Worm (Caenorhabditis elegans): ENCODE results near the gene C06E4.5.

The C06E4.5 gene

DNA sequence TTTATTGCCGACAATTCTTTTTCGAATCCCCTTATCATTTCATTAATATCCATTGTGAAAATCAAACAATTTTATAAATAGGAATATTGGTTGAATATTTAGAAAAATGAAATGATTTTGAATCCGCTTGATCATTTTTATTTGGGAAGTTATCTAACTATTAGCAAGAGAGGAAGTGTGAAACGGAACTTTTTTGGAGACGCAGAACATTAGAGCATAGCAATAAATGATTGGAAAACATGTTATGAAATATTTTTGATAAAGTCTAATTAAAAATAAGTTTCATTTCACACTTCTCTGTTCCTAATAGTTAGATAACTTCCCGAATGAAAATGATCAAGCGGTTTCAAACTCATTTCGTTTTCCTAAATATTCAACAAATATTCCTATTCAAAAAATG, 32.7 kb downstream of the C06E4.5 start, which contains the start of gene F42C5.3:
Gene F42C5.3 (minus strand): TSS at position 101 of the 400 bp plus-strand sequence.
- TF ChIP-seq egl-27 (tag; optimal IDR thresholded peaks at IDR 0.05) = no peak
- no peak for TF ChIP-seq mbf-1 (tag; optimal IDR thresholded peaks at IDR 0.05)
- TF ChIP-seq sem-4 (tag; optimal IDR thresholded peaks at IDR 0.05) = no peak
- no peak for TF ChIP-seq nhr-6 (tag; optimal IDR thresholded peaks at IDR 0.05)
- no peak for TF ChIP-seq crh-2 (tag; optimal IDR thresholded peaks at IDR 0.05)
- TF ChIP-seq unc-39 (tag; optimal IDR thresholded peaks at IDR 0.05) = no peak
- no peak for TF ChIP-seq ztf-4 (tag; optimal IDR thresholded peaks at IDR 0.05)
- no peak for TF ChIP-seq snpc-4 (tag; optimal IDR thresholded peaks at IDR 0.05)
- TF ChIP-seq sma-9 (GFP tag; optimal IDR thresholded peaks at IDR 0.05) = no peak
- no peak for TF ChIP-seq sma-9 (tag; optimal IDR thresholded peaks at IDR 0.05)
- TF ChIP-seq nhr-77 (tag; optimal IDR thresholded peaks at IDR 0.05) = no peak
- TF ChIP-seq nhr-23 (tag; optimal IDR thresholded peaks at IDR 0.05) = no peak
- TF ChIP-seq nhr-129 (tag; optimal IDR thresholded peaks at IDR 0.05) = no peak
- TF ChIP-seq ztf-1 (GFP tag; conservative IDR thresholded peaks at IDR 0.05) = no peak
- no peak for TF ChIP-seq nhr-12 (tag; optimal IDR thresholded peaks at IDR 0.05)
- no peak for TF ChIP-seq elt-1 (tag; optimal IDR thresholded peaks at IDR 0.05)

DNA sequence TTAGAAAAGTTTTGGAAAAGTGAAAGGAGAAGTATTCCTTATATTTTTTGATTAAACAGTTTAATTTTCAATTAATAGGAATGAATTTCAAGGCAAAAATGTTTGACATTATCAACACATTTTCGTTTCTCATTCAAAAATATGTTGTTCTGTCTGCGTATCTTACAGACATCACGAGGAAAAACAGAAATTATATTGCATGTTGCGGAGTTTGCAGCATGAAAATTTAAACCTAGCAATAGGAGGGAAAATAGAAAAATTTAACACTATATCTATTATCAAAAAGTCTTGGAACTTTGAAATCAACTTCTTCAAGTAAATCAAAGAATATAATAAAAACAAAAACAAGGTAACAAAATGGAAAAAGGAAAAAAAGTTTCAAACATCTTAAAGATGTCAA, 36.3 kb downstream of the C06E4.5 start:
- peak; percentile 14 for TF ChIP-seq nhr-129 (tag; optimal IDR thresholded peaks at IDR 0.05)
- TF ChIP-seq gmeb-1 (tag; optimal IDR thresholded peaks at IDR 0.05) = peak; percentile 8
- TF ChIP-seq C34F6.9 (tag; optimal IDR thresholded peaks at IDR 0.05) = peak; percentile 0
- TF ChIP-seq nhr-21 (tag; optimal IDR thresholded peaks at IDR 0.05) = no peak
- peak; percentile 19 for TF ChIP-seq unc-55 (GFP tag; optimal IDR thresholded peaks at IDR 0.05)
- no peak for TF ChIP-seq Y55F3AM.14 (GFP tag; optimal IDR thresholded peaks at IDR 0.05)
- no peak for TF ChIP-seq dmd-4 (tag; optimal IDR thresholded peaks at IDR 0.05)
- TF ChIP-seq fos-1 (tag; optimal IDR thresholded peaks at IDR 0.05) = peak; percentile 19
- no peak for TF ChIP-seq peb-1 (tag; optimal IDR thresholded peaks at IDR 0.05)
- TF ChIP-seq crh-2 (tag; optimal IDR thresholded peaks at IDR 0.05) = peak; percentile 10
- no peak for TF ChIP-seq zag-1 (tag; optimal IDR thresholded peaks at IDR 0.05)

DNA sequence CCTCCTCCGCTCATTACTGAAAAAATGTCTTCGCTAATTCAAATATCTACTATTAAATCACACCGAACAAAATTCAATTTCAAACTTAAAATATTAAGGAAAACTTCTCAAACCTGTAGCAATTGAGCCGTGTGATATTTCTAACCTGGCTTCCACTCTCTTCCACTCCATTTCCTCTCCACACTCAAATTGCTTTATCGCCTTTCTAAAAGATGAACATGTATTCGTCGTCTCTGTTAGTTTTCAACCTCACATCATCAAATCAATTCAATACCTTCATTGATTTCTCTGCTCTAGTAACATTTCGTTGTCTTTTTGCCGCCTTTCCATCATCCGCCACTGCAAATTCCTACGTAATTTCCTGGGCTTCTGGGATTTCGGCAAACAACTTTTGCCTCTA, 37.2 kb downstream of the C06E4.5 start, which contains the start of gene F42C5.4:
Gene F42C5.4 (minus strand): TSS at position 171 of the 400 bp plus-strand sequence.
- no peak for TF ChIP-seq fos-1 (tag; optimal IDR thresholded peaks at IDR 0.05)
- TF ChIP-seq ztf-4 (tag; optimal IDR thresholded peaks at IDR 0.05) = no peak
- TF ChIP-seq elt-3 (tag; optimal IDR thresholded peaks at IDR 0.05) = no peak
- TF ChIP-seq dmd-4 (tag; optimal IDR thresholded peaks at IDR 0.05) = no peak
- TF ChIP-seq lin-13 (GFP tag; optimal IDR thresholded peaks at IDR 0.05) = no peak
- TF ChIP-seq nhr-23 (tag; optimal IDR thresholded peaks at IDR 0.05) = no peak
- no peak for TF ChIP-seq elt-1 (tag; optimal IDR thresholded peaks at IDR 0.05)
- TF ChIP-seq crh-2 (tag; optimal IDR thresholded peaks at IDR 0.05) = no peak
- no peak for TF ChIP-seq sma-3 (GFP tag; optimal IDR thresholded peaks at IDR 0.05)
- no peak for TF ChIP-seq ztf-1 (GFP tag; conservative IDR thresholded peaks at IDR 0.05)
- TF ChIP-seq R02D3.7 (tag; optimal IDR thresholded peaks at IDR 0.05) = no peak
- TF ChIP-seq mbf-1 (tag; optimal IDR thresholded peaks at IDR 0.05) = no peak
- TF ChIP-seq sem-4 (tag; optimal IDR thresholded peaks at IDR 0.05) = no peak
- no peak for TF ChIP-seq unc-55 (GFP tag; optimal IDR thresholded peaks at IDR 0.05)
- TF ChIP-seq lsy-2 (tag; optimal IDR thresholded peaks at IDR 0.05) = no peak

DNA sequence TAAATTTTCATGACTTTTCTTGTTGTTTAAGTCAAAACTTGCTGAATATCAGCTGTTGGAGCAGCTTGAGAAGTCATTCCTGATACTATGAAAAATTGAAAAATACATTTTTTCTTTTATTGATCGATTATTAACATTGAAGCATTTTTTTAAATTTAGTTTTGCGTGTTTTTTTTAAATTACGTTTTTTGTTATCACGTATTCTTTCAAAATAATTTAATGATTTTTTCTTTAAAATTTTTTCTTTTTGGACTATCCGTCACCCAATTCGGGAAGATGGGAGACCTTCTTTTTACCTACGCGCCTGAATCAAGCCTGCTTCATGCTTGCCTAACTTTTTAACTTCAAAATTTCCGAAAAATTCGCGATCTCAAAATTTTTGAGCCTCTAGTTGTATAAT, 39.3 kb downstream of the C06E4.5 start, which contains the start of gene F42C5.5:
Gene F42C5.5 (minus strand): TSS at position 101 of the 400 bp plus-strand sequence.
- TF ChIP-seq lin-13 (GFP tag; optimal IDR thresholded peaks at IDR 0.05) (no peak), R02D3.7 (tag; optimal IDR thresholded peaks at IDR 0.05) (no peak), nhr-10 (tag; optimal IDR thresholded peaks at IDR 0.05) (no peak), blmp-1 (tag; optimal IDR thresholded peaks at IDR 0.05; ENCODE audit: insufficient read depth) (no peak), aly-2 (tag; optimal IDR thresholded peaks at IDR 0.05) (no peak), sma-9 (GFP tag; optimal IDR thresholded peaks at IDR 0.05) (no peak), sma-9 (tag; optimal IDR thresholded peaks at IDR 0.05) (no peak), lin-39 (tag; optimal IDR thresholded peaks at IDR 0.05) (no peak), ceh-16 (tag; optimal IDR thresholded peaks at IDR 0.05) (no peak), nhr-129 (tag; optimal IDR thresholded peaks at IDR 0.05) (no peak), lsy-2 (tag; optimal IDR thresholded peaks at IDR 0.05) (no peak), snpc-4 (tag; optimal IDR thresholded peaks at IDR 0.05) (no peak), ztf-4 (tag; optimal IDR thresholded peaks at IDR 0.05) (no peak), crh-2 (tag; optimal IDR thresholded peaks at IDR 0.05) (no peak), elt-3 (tag; optimal IDR thresholded peaks at IDR 0.05) (no peak), ztf-1 (GFP tag; conservative IDR thresholded peaks at IDR 0.05) (no peak), unc-39 (tag; optimal IDR thresholded peaks at IDR 0.05) (no peak), nhr-237 (tag; optimal IDR thresholded peaks at IDR 0.05) (no peak), alr-1 (tag; optimal IDR thresholded peaks at IDR 0.05) (no peak)
